Worm (Caenorhabditis elegans) whole organism, mixed stage, embryonic: ENCODE data around the gene pfd-1.

Source experiments
- M03D4.4 ChIP-seq: sonication (generic microtip); optimal IDR thresholded peaks from 2 replicates; lab custom pipeline; 2017; ENCODE audit warnings: mild to moderate bottlenecking, missing genetic modification characterization, missing compliant biosample characterization
- bed-3 ChIP-seq: fragments of 200-800 bp; sonication (Bioruptor generic); optimal IDR thresholded peaks from 3 replicates; lab custom pipeline; 2018; ENCODE audit warnings: mild to moderate bottlenecking, missing genetic modification characterization, moderate library complexity, missing compliant biosample characterization
- blmp-1 ChIP-seq: fragments of 150-350 bp; optimal IDR thresholded peaks from 2 replicates; lab custom pipeline; 2014; ENCODE audit warnings: missing biosample characterization, missing genetic modification characterization
- ceh-39 ChIP-seq: fragments of 150-350 bp; optimal IDR thresholded peaks from 2 replicates; lab custom pipeline; 2014; ENCODE audit warnings: missing biosample characterization, missing genetic modification characterization
- ceh-43 ChIP-seq: fragments of 200-800 bp; sonication (Bioruptor generic); optimal IDR thresholded peaks from 2 replicates; lab custom pipeline; 2018; ENCODE audit warnings: mild to moderate bottlenecking, missing genetic modification characterization, moderate library complexity, missing compliant biosample characterization
- ceh-83 ChIP-seq: fragments of 200-800 bp; sonication (Bioruptor generic); optimal IDR thresholded peaks from 2 replicates; lab custom pipeline; 2018; ENCODE audit warnings: mild to moderate bottlenecking, missing genetic modification characterization, missing compliant biosample characterization
- ces-1 ChIP-seq: fragments of 150-350 bp; optimal IDR thresholded peaks from 2 replicates; lab custom pipeline; 2014; ENCODE audit warnings: missing biosample characterization, missing genetic modification reagents, missing genetic modification characterization
- cnd-1 ChIP-seq: fragments of 200-800 bp; sonication (Bioruptor generic); optimal IDR thresholded peaks from 2 replicates; lab custom pipeline; 2018; ENCODE audit warnings: mild to moderate bottlenecking, missing genetic modification characterization, missing compliant biosample characterization
- drap-1 ChIP-seq: fragments of 200-800 bp; sonication (Bioruptor generic); optimal IDR thresholded peaks from 3 replicates; lab custom pipeline; 2018; ENCODE audit warnings: mild to moderate bottlenecking, missing genetic modification characterization, missing compliant biosample characterization
- elt-1 ChIP-seq: sonication (generic microtip); optimal IDR thresholded peaks from 2 replicates; lab custom pipeline; 2017; ENCODE audit warnings: missing genetic modification characterization, mild to moderate bottlenecking, missing compliant biosample characterization, antibody characterized with exemption, moderate library complexity, borderline replicate concordance; ENCODE audit not compliant: insufficient read depth
- elt-3 ChIP-seq: fragments of 150-350 bp; optimal IDR thresholded peaks from 2 replicates; lab custom pipeline; 2014; ENCODE audit warnings: missing biosample characterization, missing genetic modification characterization
- flh-1 ChIP-seq: fragments of 200-800 bp; sonication (Bioruptor generic); optimal IDR thresholded peaks from 2 replicates; lab custom pipeline; 2018; ENCODE audit warnings: mild to moderate bottlenecking, missing genetic modification characterization, moderate library complexity, missing compliant biosample characterization
- ham-2 ChIP-seq: fragments of 200-800 bp; sonication (Bioruptor generic); optimal IDR thresholded peaks from 2 replicates; lab custom pipeline; 2018; ENCODE audit warnings: mild to moderate bottlenecking, missing genetic modification characterization, missing compliant biosample characterization
- hlh-1 ChIP-seq: fragments of 150-350 bp; optimal IDR thresholded peaks from 2 replicates; lab custom pipeline; 2014; ENCODE audit warnings: missing biosample characterization, missing genetic modification reagents, missing genetic modification characterization
- lin-13 ChIP-seq: fragments of 150-350 bp; optimal IDR thresholded peaks from 2 replicates; lab custom pipeline; 2014; ENCODE audit warnings: missing biosample characterization, missing genetic modification characterization
- lin-32 ChIP-seq: fragments of 200-800 bp; sonication (Bioruptor generic); optimal IDR thresholded peaks from 2 replicates; lab custom pipeline; 2018; ENCODE audit warnings: mild to moderate bottlenecking, missing genetic modification characterization, missing compliant biosample characterization
- lsy-2 ChIP-seq: fragments of 150-350 bp; optimal IDR thresholded peaks from 2 replicates; lab custom pipeline; 2014; ENCODE audit warnings: missing biosample characterization, missing genetic modification characterization
- mep-1 ChIP-seq: fragments of 150-350 bp; optimal IDR thresholded peaks from 2 replicates; lab custom pipeline; 2017; ENCODE audit warnings: missing biosample characterization, missing genetic modification reagents, missing genetic modification characterization, inconsistent platforms
- mls-2 ChIP-seq: sonication (generic microtip); optimal IDR thresholded peaks from 2 replicates; lab custom pipeline; 2016; ENCODE audit warnings: mild to moderate bottlenecking, missing genetic modification characterization, moderate library complexity, missing compliant biosample characterization
- nhr-2 ChIP-seq: fragments of 150-350 bp; optimal IDR thresholded peaks from 2 replicates; lab custom pipeline; 2014; ENCODE audit warnings: missing biosample characterization, missing genetic modification characterization
- nhr-237 ChIP-seq: fragments of 150-350 bp; optimal IDR thresholded peaks from 2 replicates; lab custom pipeline; 2014; ENCODE audit warnings: missing biosample characterization, missing genetic modification characterization
- nhr-28 ChIP-seq: fragments of 150-350 bp; optimal IDR thresholded peaks from 2 replicates; lab custom pipeline; 2014; ENCODE audit warnings: missing biosample characterization, missing genetic modification characterization
- nhr-76 ChIP-seq: sonication (generic microtip); optimal IDR thresholded peaks from 2 replicates; lab custom pipeline; 2017; ENCODE audit warnings: missing biosample characterization, missing genetic modification characterization
- pha-4 ChIP-seq: fragments of 150-350 bp; optimal IDR thresholded peaks from 2 replicates; lab custom pipeline; 2018; ENCODE audit warnings: missing biosample characterization, missing genetic modification reagents, missing genetic modification characterization
- sem-2 ChIP-seq: fragments of 200-800 bp; sonication (Bioruptor generic); optimal IDR thresholded peaks from 2 replicates; lab custom pipeline; 2018; ENCODE audit warnings: mild to moderate bottlenecking, missing genetic modification characterization, missing compliant biosample characterization
- tbx-8 ChIP-seq: fragments of 200-800 bp; sonication (Bioruptor generic); optimal IDR thresholded peaks from 2 replicates; lab custom pipeline; 2018; ENCODE audit warnings: mild to moderate bottlenecking, missing genetic modification characterization, moderate library complexity, missing compliant biosample characterization
- unc-120 ChIP-seq: sonication (generic microtip); optimal IDR thresholded peaks from 2 replicates; lab custom pipeline; 2017; ENCODE audit warnings: missing genetic modification characterization, missing compliant biosample characterization; ENCODE audit not compliant: poor library complexity, severe bottlenecking
- unc-39 ChIP-seq: fragments of 150-350 bp; optimal IDR thresholded peaks from 2 replicates; lab custom pipeline; 2014; ENCODE audit warnings: missing biosample characterization, missing genetic modification characterization
- unc-62 ChIP-seq: fragments of 150-350 bp; optimal IDR thresholded peaks from 2 replicates; lab custom pipeline; 2014; ENCODE audit warnings: missing biosample characterization, missing genetic modification reagents, missing genetic modification characterization
- zip-8 ChIP-seq: fragments of 150-350 bp; optimal IDR thresholded peaks from 2 replicates; lab custom pipeline; 2014; ENCODE audit warnings: missing biosample characterization, missing genetic modification characterization
- ztf-11 ChIP-seq: fragments of 150-350 bp; optimal IDR thresholded peaks from 2 replicates; lab custom pipeline; 2014; ENCODE audit warnings: missing biosample characterization, missing genetic modification characterization

Gene pfd-1

ce11 chrIV:11179123-11179740 is 29.3 kb downstream of the pfd-1 start, which contains the start of gene cpt-2:
cpt-2 (plus strand) TSS chrIV:11179645.
- peak; percentile 36 for TF ChIP-seq ces-1 (GFP tag; lab: Kevin White, UChicago)
- TF ChIP-seq elt-3 (tag; lab: Kevin White, UChicago) = peak; percentile 28
- peak; percentile 17 for TF ChIP-seq lsy-2 (tag; lab: Kevin White, UChicago)
- TF ChIP-seq unc-62 (GFP tag; lab: Kevin White, UChicago) = peak; percentile 36
- peak; percentile 4 for TF ChIP-seq mep-1 (tag; lab: Kevin White, UChicago)
- TF ChIP-seq nhr-237 (tag; lab: Kevin White, UChicago) = peak; percentile 17
- TF ChIP-seq lin-13 = peak; percentile 64
- peak; percentile 25 for TF ChIP-seq pha-4 (tag; lab: Kevin White, UChicago)

ce11 chrIV:11180077-11180476 is 30.2 kb downstream of the pfd-1 start:
- TF ChIP-seq tbx-8 (no peak), pha-4 (tag; lab: Kevin White, UChicago) (no peak), nhr-76 (no peak), ceh-39 (no peak)

ce11 chrIV:11183013-11183412 is 33.1 kb downstream of the pfd-1 start, which contains the start of gene prx-14:
prx-14 (plus strand) TSS chrIV:11183132.
- TF ChIP-seq M03D4.4 (no peak), nhr-2 (tag; lab: Kevin White, UChicago) (no peak), nhr-28 (no peak), blmp-1 (tag; lab: Kevin White, UChicago) (no peak), lsy-2 (tag; lab: Kevin White, UChicago) (no peak), ceh-43 (no peak), nhr-76 (no peak), bed-3 (GFP tag; lab: Kevin White, UChicago) (no peak)

- no peak for TF ChIP-seq unc-39 (tag; lab: Kevin White, UChicago)
- TF ChIP-seq ham-2 (GFP tag; lab: Kevin White, UChicago) = no peak
- TF ChIP-seq ceh-83 (GFP tag; lab: Kevin White, UChicago) = no peak
- no peak for TF ChIP-seq ceh-43
- TF ChIP-seq nhr-76 = no peak
- no peak for TF ChIP-seq flh-1
- no peak for TF ChIP-seq tbx-8
- no peak for TF ChIP-seq zip-8
- TF ChIP-seq drap-1 (GFP tag; lab: Kevin White, UChicago) = no peak
- TF ChIP-seq nhr-28 = no peak
- no peak for TF ChIP-seq elt-3 (tag; lab: Kevin White, UChicago)
- TF ChIP-seq lin-13 = no peak
- TF ChIP-seq ztf-11 = no peak
- no peak for TF ChIP-seq hlh-1
- TF ChIP-seq ces-1 (GFP tag; lab: Kevin White, UChicago) = no peak
- TF ChIP-seq mep-1 (tag; lab: Kevin White, UChicago) = no peak
- no peak for TF ChIP-seq cnd-1 (tag; lab: Kevin White, UChicago)
Observed at ce11 chrIV:11183991-11184390, 34.1 kb downstream of the pfd-1 start, which contains the start of gene nuaf-3. nuaf-3 (plus strand) TSS chrIV:11184291.

- TF ChIP-seq elt-1 (tag; lab: Kevin White, UChicago) (no peak), lin-32 (GFP tag; lab: Kevin White, UChicago) (no peak), ceh-39 (no peak)
- TF ChIP-seq, all 35 proteins: peak for 0
Observed at ce11 chrIV:11186729-11187128, 36.8 kb downstream of the pfd-1 start, which contains the start of gene sdz-27. sdz-27 (plus strand) TSS chrIV:11187029.

ce11 chrIV:11189411-11189810 is 39.5 kb downstream of the pfd-1 start, which contains the start of gene fbxb-79:
fbxb-79 (minus strand) TSS chrIV:11189511.
- TF ChIP-seq ces-1 (GFP tag; lab: Kevin White, UChicago) (no peak), ceh-39 (no peak), nhr-2 (tag; lab: Kevin White, UChicago) (no peak), unc-39 (tag; lab: Kevin White, UChicago) (no peak), mep-1 (tag; lab: Kevin White, UChicago) (no peak), zip-8 (no peak), mls-2 (tag; lab: Kevin White, UChicago) (no peak), unc-120 (tag; lab: Kevin White, UChicago) (no peak), blmp-1 (tag; lab: Kevin White, UChicago) (no peak), sem-2 (GFP tag; lab: Kevin White, UChicago) (no peak)
- TF ChIP-seq, all 35 proteins: peak for 0
